Fruit fly (Drosophila melanogaster): Measurements from ENCODE around the gene CG43255.

- TF ChIP-seq ovo (GFP tag; optimal IDR thresholded peaks at IDR 0.05) (peak; percentile 16), CG14711 (tag; optimal IDR thresholded peaks at IDR 0.05) (peak; percentile 84), Hr96 (GFP tag; optimal IDR thresholded peaks at IDR 0.05) (no peak), Clk (GFP tag; optimal IDR thresholded peaks at IDR 0.05) (peak; percentile 44), pad (GFP tag; optimal IDR thresholded peaks at IDR 0.05) (peak; percentile 72), kay (GFP tag; ENCODE audit: borderline replicate concordance) (no peak), Mnt (GFP tag; optimal IDR thresholded peaks at IDR 0.05) (no peak), CG5204 (GFP tag; optimal IDR thresholded peaks at IDR 0.05) (no peak), CG7101 (tag; optimal IDR thresholded peaks at IDR 0.05) (peak; percentile 89), bab1 (GFP tag; optimal IDR thresholded peaks at IDR 0.05) (peak; percentile 91), CG7045 (GFP tag; optimal IDR thresholded peaks at IDR 0.05) (peak; percentile 68), toe (GFP tag; optimal IDR thresholded peaks at IDR 0.05) (no peak), cnc (optimal IDR thresholded peaks at IDR 0.05) (no peak)
Observed at dm6 chrX:8896080-8896479, 27.7 kb upstream of the CG43255 start.
